Fruit fly (Drosophila melanogaster) whole organism, embryonic: ENCODE results near the gene Catsup.

Source experiments
- Asciz ChIP-seq: fragments of 200-800 bp; sonication (Bioruptor generic); optimal IDR thresholded peaks from 2 replicates; lab custom pipeline; 2017; ENCODE audit warnings: missing biosample characterization, mild to moderate bottlenecking, missing genetic modification characterization, missing genetic modification reagents
- Bgb ChIP-seq: fragments of 200-800 bp; sonication (Bioruptor generic); IDR thresholded peaks from 2 replicates; pipeline ENCODE4 v1.3.6; 2022; ENCODE audit warnings: missing biosample characterization, missing genetic modification characterization; ENCODE audit not compliant: partially characterized antibody
- CG10147 ChIP-seq: fragments of 200-800 bp; sonication (Bioruptor generic); optimal IDR thresholded peaks from 2 replicates; lab custom pipeline; 2019; ENCODE audit warnings: missing biosample characterization, mild to moderate bottlenecking, missing genetic modification characterization, moderate library complexity
- CG12104 ChIP-seq: fragments of 200-800 bp; sonication (Bioruptor generic); optimal IDR thresholded peaks from 3 replicates; lab custom pipeline; 2016; ENCODE audit warnings: missing biosample characterization, missing genetic modification characterization
- CG12299 ChIP-seq: fragments of 200-800 bp; sonication (Bioruptor generic); optimal IDR thresholded peaks from 2 replicates; lab custom pipeline; 2018; ENCODE audit warnings: missing biosample characterization, mild to moderate bottlenecking, missing genetic modification characterization
- CG13287 ChIP-seq: fragments of 200-800 bp; sonication (Bioruptor generic); IDR thresholded peaks from 2 replicates; pipeline ENCODE4 v1.3.6; 2022; ENCODE audit warnings: missing biosample characterization, missing genetic modification characterization; ENCODE audit not compliant: partially characterized antibody
- CG14667 ChIP-seq: fragments of 200-800 bp; sonication (Bioruptor generic); IDR thresholded peaks from 2 replicates; pipeline ENCODE4 v1.3.6; 2022; ENCODE audit warnings: missing biosample characterization, missing genetic modification characterization
- CG15011 ChIP-seq: fragments of 200-800 bp; sonication (Bioruptor generic); optimal IDR thresholded peaks from 3 replicates; lab custom pipeline; 2018; ENCODE audit warnings: missing biosample characterization, mild to moderate bottlenecking, missing genetic modification characterization
- CG17328 ChIP-seq: fragments of 200-800 bp; sonication (Bioruptor generic); IDR thresholded peaks from 2 replicates; pipeline ENCODE4 v1.3.6; 2022; ENCODE audit warnings: missing biosample characterization, missing genetic modification characterization
- CG18599 ChIP-seq: fragments of 200-800 bp; sonication (Bioruptor generic); optimal IDR thresholded peaks from 3 replicates; lab custom pipeline; 2017; ENCODE audit warnings: missing biosample characterization, missing genetic modification characterization, mild to moderate bottlenecking, moderate library complexity, missing genetic modification reagents
- CG2199 ChIP-seq: fragments of 200-800 bp; sonication (Bioruptor generic); IDR thresholded peaks from 3 replicates; pipeline ENCODE4 v1.3.6; 2022; ENCODE audit warnings: missing biosample characterization, missing genetic modification characterization
- CG30431 ChIP-seq: fragments of 200-800 bp; sonication (Bioruptor generic); optimal IDR thresholded peaks from 2 replicates; lab custom pipeline; 2017; ENCODE audit warnings: missing biosample characterization, missing genetic modification characterization
- CG32772 ChIP-seq: fragments of 200-800 bp; sonication (Bioruptor generic); IDR thresholded peaks from 2 replicates; pipeline ENCODE4 v1.3.6; 2022; ENCODE audit warnings: missing biosample characterization, missing genetic modification characterization
- CG33557 ChIP-seq: fragments of 200-800 bp; sonication (Bioruptor generic); optimal IDR thresholded peaks from 2 replicates; lab custom pipeline; 2019; ENCODE audit warnings: missing biosample characterization, mild to moderate bottlenecking, missing genetic modification characterization, moderate library complexity
- CG4707 ChIP-seq: fragments of 200-800 bp; sonication (Bioruptor generic); optimal IDR thresholded peaks from 2 replicates; lab custom pipeline; 2018; ENCODE audit warnings: missing biosample characterization, mild to moderate bottlenecking, missing genetic modification characterization, moderate library complexity
- CG7357 ChIP-seq: fragments of 200-800 bp; sonication (Bioruptor generic); IDR thresholded peaks from 3 replicates; pipeline ENCODE4 v1.3.6; 2022; ENCODE audit warnings: missing biosample characterization, missing genetic modification characterization
- CG8359 ChIP-seq: fragments of 200-800 bp; sonication (Bioruptor generic); optimal IDR thresholded peaks from 2 replicates; lab custom pipeline; 2017; ENCODE audit warnings: missing biosample characterization, mild to moderate bottlenecking, missing genetic modification characterization, borderline replicate concordance
- CG8388 ChIP-seq: fragments of 200-800 bp; sonication (Bioruptor generic); optimal IDR thresholded peaks from 2 replicates; lab custom pipeline; 2019; ENCODE audit warnings: missing biosample characterization, mild to moderate bottlenecking, missing genetic modification characterization, moderate library complexity
- Camta ChIP-seq: fragments of 200-800 bp; sonication (Bioruptor generic); optimal IDR thresholded peaks from 2 replicates; lab custom pipeline; 2016; ENCODE audit warnings: missing biosample characterization, missing genetic modification characterization
- D19A ChIP-seq: fragments of 200-800 bp; optimal IDR thresholded peaks from 3 replicates; lab custom pipeline; 2019; ENCODE audit warnings: missing biosample characterization, mild to moderate bottlenecking, missing genetic modification characterization, moderate library complexity
- Dip2 ChIP-seq: fragments of 200-800 bp; sonication (Bioruptor generic); IDR thresholded peaks from 2 replicates; pipeline ENCODE4 v1.3.6; 2022; ENCODE audit warnings: missing biosample characterization, missing genetic modification characterization
- Dll ChIP-seq: fragments of 200-800 bp; sonication (Bioruptor generic); IDR thresholded peaks from 4 replicates; pipeline ENCODE4 v1.3.6; 2022; ENCODE audit warnings: missing biosample characterization, missing genetic modification characterization; ENCODE audit not compliant: partially characterized antibody
- ERR ChIP-seq: fragments of 200-800 bp; sonication (Bioruptor generic); optimal IDR thresholded peaks from 2 replicates; lab custom pipeline; 2016; ENCODE audit warnings: missing biosample characterization, missing genetic modification characterization
- Hand ChIP-seq: fragments of 200-800 bp; sonication (Bioruptor generic); optimal IDR thresholded peaks from 2 replicates; lab custom pipeline; 2017; ENCODE audit warnings: mild to moderate bottlenecking, missing biosample characterization, missing genetic modification reagents, missing genetic modification characterization
- Lhr ChIP-seq: fragments of 200-800 bp; sonication (Bioruptor generic); optimal IDR thresholded peaks from 3 replicates; lab custom pipeline; 2017; ENCODE audit warnings: mild to moderate bottlenecking, missing biosample characterization, missing genetic modification reagents, missing genetic modification characterization
- NK7.1 ChIP-seq: fragments of 200-800 bp; sonication (Bioruptor generic); optimal IDR thresholded peaks from 3 replicates; lab custom pipeline; 2016; ENCODE audit warnings: missing biosample characterization, missing genetic modification characterization
- Rfx ChIP-seq: fragments of 200-800 bp; sonication (Bioruptor generic); IDR thresholded peaks from 2 replicates; pipeline ENCODE4 v1.3.6; 2022; ENCODE audit warnings: missing biosample characterization, missing genetic modification characterization
- Tbp ChIP-seq: fragments of >200 bp; optimal IDR thresholded peaks from 2 replicates; lab custom pipeline; 2018; ENCODE audit warnings: missing biosample characterization, missing genetic modification characterization
- bcd ChIP-seq: fragments of 200-800 bp; sonication (Bioruptor generic); optimal IDR thresholded peaks from 2 replicates; lab custom pipeline; 2017; ENCODE audit warnings: missing biosample characterization, mild to moderate bottlenecking, missing genetic modification characterization
- chn ChIP-seq: fragments of 200-800 bp; sonication (Bioruptor generic); optimal IDR thresholded peaks from 2 replicates; lab custom pipeline; 2016; ENCODE audit warnings: missing biosample characterization, missing genetic modification characterization
- cwo ChIP-seq: fragments of 200-800 bp; sonication (Bioruptor generic); optimal IDR thresholded peaks from 3 replicates; lab custom pipeline; 2017; ENCODE audit warnings: missing biosample characterization, missing genetic modification characterization, mild to moderate bottlenecking, moderate library complexity, missing genetic modification reagents
- disco-r ChIP-seq: fragments of 200-800 bp; sonication (Bioruptor generic); optimal IDR thresholded peaks from 2 replicates; lab custom pipeline; 2016; ENCODE audit warnings: missing biosample characterization, missing genetic modification characterization
- ftz-f1 ChIP-seq: fragments of 200-800 bp; sonication (Bioruptor generic); optimal IDR thresholded peaks from 2 replicates; lab custom pipeline; 2016; ENCODE audit warnings: missing biosample characterization, missing genetic modification characterization
- gro ChIP-seq: fragments of 200-800 bp; sonication (Bioruptor generic); optimal IDR thresholded peaks from 2 replicates; lab custom pipeline; 2016; ENCODE audit warnings: missing biosample characterization, missing genetic modification characterization
- nau ChIP-seq: fragments of 200-800 bp; sonication (Bioruptor generic); optimal IDR thresholded peaks from 3 replicates; lab custom pipeline; 2017; ENCODE audit warnings: missing biosample characterization, mild to moderate bottlenecking, missing genetic modification characterization, missing genetic modification reagents
- odd ChIP-seq: fragments of 200-800 bp; sonication (Bioruptor generic); optimal IDR thresholded peaks from 2 replicates; lab custom pipeline; 2017; ENCODE audit warnings: missing biosample characterization, mild to moderate bottlenecking, missing genetic modification characterization
- pan ChIP-seq, 4 experiments: fragments of >200 bp in 3 of 4; fragments of 200-800 bp in 1 of 4; sonication (Bioruptor generic) in 1 of 4; optimal IDR thresholded peaks in 3 of 4; IDR thresholded peaks in 1 of 4; 2 replicates each; pipeline versions ENCODE4 v1.3.6 to Lab custom; 2017 to 2022; ENCODE audit warnings: missing biosample characterization in 2 of 4, missing genetic modification characterization in 2 of 4, mixed read lengths in 1 of 4
- prd ChIP-seq, 3 experiments: fragments of >200 bp in 2 of 3; fragments of 200-800 bp in 1 of 3; sonication (Bioruptor generic) in 1 of 3; optimal IDR thresholded peaks in 2 of 3; IDR thresholded peaks in 1 of 3; 2 replicates in 2 of 3; 3 replicates in 1 of 3; pipeline versions ENCODE4 v1.3.6 to Lab custom; 2017 to 2022; ENCODE audit warnings: missing biosample characterization in 1 of 3, missing genetic modification characterization in 1 of 3
- pum ChIP-seq: fragments of 200-800 bp; sonication (Bioruptor generic); optimal IDR thresholded peaks from 2 replicates; lab custom pipeline; 2016; ENCODE audit warnings: missing biosample characterization, missing genetic modification characterization
- ro ChIP-seq: fragments of 200-800 bp; sonication (Bioruptor generic); IDR thresholded peaks from 2 replicates; pipeline ENCODE4 v1.3.6; 2022; ENCODE audit warnings: missing biosample characterization, missing genetic modification characterization
- sc ChIP-seq, 3 experiments: fragments of >200 bp in 2 of 3; fragments of 200-800 bp in 1 of 3; sonication (Bioruptor generic) in 1 of 3; optimal IDR thresholded peaks; 2 replicates in 2 of 3; 3 replicates in 1 of 3; lab custom pipeline; 2017; ENCODE audit warnings: mild to moderate bottlenecking in 1 of 3, missing biosample characterization in 1 of 3, missing genetic modification characterization in 1 of 3, missing genetic modification reagents in 1 of 3
- sd ChIP-seq: fragments of 200-800 bp; sonication (Bioruptor generic); optimal IDR thresholded peaks from 3 replicates; lab custom pipeline; 2018; ENCODE audit warnings: missing biosample characterization, mild to moderate bottlenecking, missing genetic modification characterization, moderate library complexity
- slbo ChIP-seq: fragments of 200-800 bp; sonication (Bioruptor generic); IDR thresholded peaks from 2 replicates; pipeline ENCODE4 v1.3.6; 2022; ENCODE audit warnings: missing biosample characterization, missing genetic modification characterization
- slp2 ChIP-seq: fragments of 200-800 bp; sonication (Bioruptor generic); optimal IDR thresholded peaks from 2 replicates; lab custom pipeline; 2016; ENCODE audit warnings: missing biosample characterization, missing genetic modification characterization
- so ChIP-seq: fragments of 200-800 bp; sonication (Bioruptor generic); IDR thresholded peaks from 3 replicates; pipeline ENCODE4 v1.3.6; 2022; ENCODE audit warnings: missing biosample characterization, missing genetic modification characterization
- tna ChIP-seq: fragments of 200-800 bp; sonication (Bioruptor generic); IDR thresholded peaks from 2 replicates; pipeline ENCODE4 v1.3.6; 2022; ENCODE audit warnings: missing biosample characterization, missing genetic modification characterization; ENCODE audit not compliant: partially characterized antibody
- toy ChIP-seq: fragments of 200-800 bp; sonication (Bioruptor generic); IDR thresholded peaks from 2 replicates; pipeline ENCODE4 v1.3.6; 2022; ENCODE audit warnings: missing biosample characterization, missing genetic modification characterization

Catsup gene

DNA sequence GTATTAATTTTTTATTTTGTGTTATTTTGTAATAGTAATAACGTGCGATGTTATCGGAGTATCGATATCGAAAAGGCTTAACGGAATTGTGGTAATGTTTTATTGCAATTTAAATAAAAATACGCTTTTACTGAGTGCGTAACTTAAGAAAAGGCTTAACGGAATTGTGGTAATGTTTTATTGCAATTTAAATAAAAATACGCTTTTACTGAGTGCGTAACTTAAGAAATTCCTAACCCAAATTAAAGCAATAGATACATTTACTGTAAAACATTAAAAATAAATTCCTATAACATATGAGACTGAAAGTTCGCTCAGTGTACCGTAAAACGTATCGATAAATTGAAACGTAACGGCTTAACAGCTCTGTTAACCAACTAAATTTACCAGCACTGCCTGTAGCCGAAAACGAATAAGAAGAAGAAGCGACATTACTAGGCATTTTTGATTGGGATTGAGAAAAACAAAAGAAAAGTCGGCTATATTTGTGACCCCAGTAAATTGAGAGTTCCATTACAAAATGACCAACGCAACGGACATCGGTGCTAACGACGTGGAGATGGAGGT is 10.0 kb downstream of the Catsup start, which contains the start of gene Rpn3 (continued):
- TF ChIP-seq CG2199 (GFP tag; lab: Robert Waterston, UW), result peak; percentile 82; the same call in 2 of the 3 replicates
- TF ChIP-seq Lhr (GFP tag; lab: Kevin White, UChicago), result peak; percentile 34
- peak; percentile 69 for TF ChIP-seq ro
- peak; percentile 44 for TF ChIP-seq CG30431 (GFP tag; lab: Kevin White, UChicago)
- TF ChIP-seq slbo (GFP tag; lab: Robert Waterston, UW), result peak; percentile 90
- TF ChIP-seq so (GFP tag; lab: Robert Waterston, UW), result peak; percentile 84
- TF ChIP-seq CG18599 (GFP tag; lab: Kevin White, UChicago), result peak; percentile 81
- peak; percentile 74 for TF ChIP-seq Camta (GFP tag; lab: Kevin White, UChicago)
- TF ChIP-seq slp2 (GFP tag; lab: Kevin White, UChicago), result peak; percentile 73
- TF ChIP-seq CG33557, result peak; percentile 42
- no peak for TF ChIP-seq ftz-f1 (GFP tag; lab: Kevin White, UChicago)
- peak; percentile 77 for TF ChIP-seq CG13287
- no peak for TF ChIP-seq prd (optimal IDR thresholded peaks at IDR 0.05; lab: Kevin White, UChicago)
- peak; percentile 92 for TF ChIP-seq prd (GFP tag; IDR thresholded peaks at IDR 0.05; lab: Robert Waterston, UW)
- no peak for TF ChIP-seq odd (GFP tag; lab: Kevin White, UChicago)
- peak; percentile 46 for TF ChIP-seq CG10147 (GFP tag; lab: Kevin White, UChicago)
- TF ChIP-seq cwo, result peak; percentile 71
- peak; percentile 78 for TF ChIP-seq CG8388
- no peak for TF ChIP-seq CG8359 (GFP tag; lab: Kevin White, UChicago)
- no peak for TF ChIP-seq sc (optimal IDR thresholded peaks at IDR 0.05; lab: Kevin White, UChicago)
- peak; percentile 73 for TF ChIP-seq sc (GFP tag; optimal IDR thresholded peaks at IDR 0.05; lab: Kevin White, UChicago)
- TF ChIP-seq nau (GFP tag; lab: Kevin White, UChicago), result no peak
- no peak for TF ChIP-seq Dip2 (GFP tag; lab: Robert Waterston, UW)
- TF ChIP-seq Tbp (GFP tag; lab: Kevin White, UChicago), result no peak
- peak; percentile 40; the same call in 1 of the 2 replicates for TF ChIP-seq Bgb (GFP tag; lab: Robert Waterston, UW)
- peak; percentile 74 for TF ChIP-seq bcd (GFP tag; lab: Kevin White, UChicago)
- peak; percentile 63 for TF ChIP-seq NK7.1 (GFP tag; lab: Kevin White, UChicago)
- TF ChIP-seq toy (GFP tag; lab: Robert Waterston, UW), result 0 out of 2 replicates have a peak, but pooled peaks have one; percentile 23
- TF ChIP-seq Asciz (GFP tag; lab: Kevin White, UChicago), result no peak
- TF ChIP-seq Rfx (GFP tag; lab: Robert Waterston, UW), result peak; percentile 86
- TF ChIP-seq tna (GFP tag; lab: Robert Waterston, UW), result peak; percentile 61
- peak; percentile 47; the same call in 1 of the 3 replicates for TF ChIP-seq CG7357 (GFP tag; lab: Robert Waterston, UW)
- peak; percentile 91 for TF ChIP-seq CG17328
- no peak for TF ChIP-seq sd (tag; lab: Kevin White, UChicago)
- peak; percentile 68 for TF ChIP-seq CG12299 (tag; lab: Kevin White, UChicago)
- TF ChIP-seq disco-r, result peak; percentile 60
- TF ChIP-seq Hand (GFP tag; lab: Kevin White, UChicago), result peak; percentile 15
- TF ChIP-seq CG15011 (GFP tag; lab: Kevin White, UChicago), result no peak
- TF ChIP-seq pum (GFP tag; lab: Kevin White, UChicago), result peak; percentile 69
- TF ChIP-seq CG4707 (GFP tag; lab: Kevin White, UChicago), result no peak
- TF ChIP-seq gro (GFP tag; lab: Kevin White, UChicago), result peak; percentile 47
- TF ChIP-seq CG32772 (GFP tag; lab: Robert Waterston, UW), result peak; percentile 87
- TF ChIP-seq Dll (GFP tag; lab: Robert Waterston, UW), result peak; percentile 74
- peak; percentile 70 for TF ChIP-seq D19A (tag; lab: Kevin White, UChicago)
- peak; percentile 70 for TF ChIP-seq CG12104 (GFP tag; lab: Kevin White, UChicago)
- TF ChIP-seq CG14667 (GFP tag; lab: Robert Waterston, UW), result peak; percentile 78
- TF ChIP-seq chn (GFP tag; lab: Kevin White, UChicago), result peak; percentile 77
- TF ChIP-seq ERR (GFP tag; lab: Kevin White, UChicago), result no peak
- TF ChIP-seq pan (optimal IDR thresholded peaks at IDR 0.05; lab: Kevin White, UChicago), result no peak
- TF ChIP-seq pan (GFP tag; optimal IDR thresholded peaks at IDR 0.05 in 1 of 2, IDR thresholded peaks at IDR 0.05 in 1 of 2), result peak in 1 of 2 experiments; percentile 92
